Fruit fly (Drosophila melanogaster) whole organism, prepupa: Measurements from ENCODE around the gene CG17906.

ENCODE experiments used
- CG16779 ChIP-seq: fragments of 200-800 bp; sonication (Bioruptor generic); optimal IDR thresholded peaks from 3 replicates; lab custom pipeline; 2017; ENCODE audit warnings: missing biosample characterization, mild to moderate bottlenecking, missing genetic modification characterization
- CG3919 ChIP-seq: fragments of 200-800 bp; sonication (Bioruptor generic); optimal IDR thresholded peaks from 3 replicates; lab custom pipeline; 2016; ENCODE audit warnings: missing biosample characterization, missing genetic modification characterization
- CG9139 ChIP-seq: fragments of 200-800 bp; sonication (Bioruptor generic); optimal IDR thresholded peaks from 3 replicates; lab custom pipeline; 2017; ENCODE audit warnings: missing biosample characterization, mild to moderate bottlenecking, missing genetic modification characterization
- Hr38 ChIP-seq: sonication (Bioruptor generic); optimal IDR thresholded peaks from 2 replicates; lab custom pipeline; 2016; ENCODE audit warnings: missing biosample characterization, missing genetic modification characterization
- Lpt ChIP-seq: fragments of 200-800 bp; sonication (Bioruptor generic); optimal IDR thresholded peaks from 3 replicates; lab custom pipeline; 2016; ENCODE audit warnings: missing biosample characterization, missing genetic modification characterization
- Sox102F ChIP-seq: fragments of 200-800 bp; sonication (Bioruptor generic); optimal IDR thresholded peaks from 2 replicates; lab custom pipeline; 2016; ENCODE audit warnings: missing biosample characterization, mild to moderate bottlenecking, missing genetic modification characterization
- esn ChIP-seq: fragments of 200-800 bp; sonication (Bioruptor generic); optimal IDR thresholded peaks from 2 replicates; lab custom pipeline; 2016; ENCODE audit warnings: missing biosample characterization, mild to moderate bottlenecking, missing genetic modification characterization, moderate library complexity
- spab ChIP-seq: fragments of 200-800 bp; sonication (Bioruptor generic); optimal IDR thresholded peaks from 2 replicates; lab custom pipeline; 2017; ENCODE audit warnings: missing biosample characterization, mild to moderate bottlenecking, missing genetic modification characterization, missing genetic modification reagents
- topi ChIP-seq: fragments of 200-800 bp; sonication (Bioruptor generic); optimal IDR thresholded peaks from 3 replicates; lab custom pipeline; 2016; ENCODE audit warnings: missing biosample characterization, missing genetic modification characterization
- vri ChIP-seq: fragments of 200-800 bp; sonication (Bioruptor generic); optimal IDR thresholded peaks from 3 replicates; lab custom pipeline; 2016; ENCODE audit warnings: missing biosample characterization, mild to moderate bottlenecking, missing genetic modification characterization

DNA sequence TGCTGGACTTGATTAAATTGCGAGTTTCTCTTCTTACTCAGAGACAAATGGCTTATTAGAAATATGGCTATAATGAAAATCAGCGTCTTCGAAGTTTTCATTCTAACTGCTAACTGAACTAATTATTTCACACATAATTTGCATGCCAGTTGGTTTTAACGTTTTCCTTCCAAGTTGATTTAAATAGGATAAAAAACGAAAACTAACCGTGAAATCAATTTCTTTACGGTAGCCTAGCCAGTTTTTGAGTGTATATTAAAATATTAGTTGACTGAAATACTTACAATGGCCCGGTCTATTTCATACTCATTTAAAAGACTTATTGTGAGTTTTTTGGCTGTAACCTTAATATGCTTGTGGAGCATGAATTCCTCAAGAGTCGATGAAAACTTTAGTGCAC is 31.9 kb upstream of the CG17906 start, which contains the start of the genes CG9525 and CG32985:
- TF ChIP-seq vri (GFP tag; lab: Kevin White, UChicago) (no peak), topi (GFP tag; lab: Kevin White, UChicago) (no peak), CG16779 (tag; lab: Kevin White, UChicago) (no peak), Lpt (GFP tag; lab: Kevin White, UChicago) (no peak), CG9139 (GFP tag; lab: Kevin White, UChicago) (no peak), spab (GFP tag; lab: Kevin White, UChicago) (no peak), CG3919 (no peak), esn (GFP tag; lab: Kevin White, UChicago) (no peak), Sox102F (GFP tag; lab: Kevin White, UChicago) (no peak), Hr38 (GFP tag; lab: Kevin White, UChicago) (no peak)
